Worm (Caenorhabditis elegans): ENCODE measurements around the gene ckc-1.

DNA sequence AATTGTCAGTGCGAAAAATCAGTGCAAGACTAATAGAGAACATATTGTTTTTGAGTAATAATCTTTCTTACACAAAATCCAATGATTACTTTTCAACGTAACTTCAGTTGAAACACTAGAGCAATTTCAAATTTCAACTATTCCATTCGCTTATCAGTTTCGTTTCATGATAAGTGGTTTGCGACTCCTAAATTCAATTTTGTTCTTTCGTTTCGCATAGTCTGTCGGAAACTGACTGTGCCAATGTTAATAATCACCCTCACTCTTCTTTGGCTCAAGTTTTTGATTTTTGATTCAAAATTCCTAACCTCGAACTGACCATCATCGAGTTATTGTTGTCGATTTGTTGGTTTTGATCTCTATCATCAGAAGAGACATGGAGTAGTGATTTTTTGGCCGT, 27.7 kb upstream of the ckc-1 start:
- no peak for TF ChIP-seq ZK546.5 (tag; optimal IDR thresholded peaks at IDR 0.05)
- peak; percentile 85 for TF ChIP-seq pqm-1 (tag; optimal IDR thresholded peaks at IDR 0.05)
- TF ChIP-seq R02D3.7 (tag; optimal IDR thresholded peaks at IDR 0.05), result no peak
- no peak for TF ChIP-seq mdl-1 (tag; optimal IDR thresholded peaks at IDR 0.05)
- no peak for TF ChIP-seq egl-27 (tag; optimal IDR thresholded peaks at IDR 0.05)

Data from whole organism, L3 larva.